Fruit fly (Drosophila melanogaster) whole organism, prepupa: Measurements from ENCODE around the gene snRNP-U1-70K.

Experiments
- CG11294 ChIP-seq: fragments of 200-800 bp; sonication (Bioruptor generic); IDR thresholded peaks from 2 replicates; pipeline ENCODE4 v1.3.6; 2022; ENCODE audit warnings: missing biosample characterization, missing genetic modification characterization
- CG15336 ChIP-seq: fragments of 200-800 bp; sonication (Bioruptor generic); IDR thresholded peaks from 2 replicates; pipeline ENCODE4 v1.3.6; 2022; ENCODE audit warnings: missing biosample characterization, missing genetic modification characterization
- CG9139 ChIP-seq: fragments of 200-800 bp; sonication (Bioruptor generic); optimal IDR thresholded peaks from 3 replicates; lab custom pipeline; 2017; ENCODE audit warnings: missing biosample characterization, mild to moderate bottlenecking, missing genetic modification characterization
- Eip75B ChIP-seq: fragments of 200-800 bp; sonication (Bioruptor generic); optimal IDR thresholded peaks from 3 replicates; lab custom pipeline; 2016; ENCODE audit warnings: missing biosample characterization, missing genetic modification characterization
- OdsH ChIP-seq: fragments of 200-800 bp; sonication (Bioruptor generic); optimal IDR thresholded peaks from 3 replicates; lab custom pipeline; 2016; ENCODE audit warnings: missing biosample characterization, missing genetic modification characterization
- achi ChIP-seq: fragments of 200-800 bp; sonication (Bioruptor generic); optimal IDR thresholded peaks from 3 replicates; lab custom pipeline; 2016; ENCODE audit warnings: missing biosample characterization, missing genetic modification characterization

dm6 chr2L:6945088-6945487 lies 26.4 kb downstream of the snRNP-U1-70K start, which contains the start of gene Fgop2:
- no peak for TF ChIP-seq CG11294 (GFP tag; lab: Robert Waterston, UW)
- no peak for TF ChIP-seq OdsH
- TF ChIP-seq achi (GFP tag; lab: Kevin White, UChicago) = peak; percentile 64
- TF ChIP-seq CG15336 (GFP tag; lab: Robert Waterston, UW) = no peak
- TF ChIP-seq CG9139 (GFP tag; lab: Kevin White, UChicago) = no peak
- no peak for TF ChIP-seq Eip75B
